Fruit fly (Drosophila melanogaster) whole organism, embryonic: Measurements from ENCODE around the gene Ir92a.

Source experiments
- Ada2b ChIP-seq: fragments of 200-800 bp; sonication (Bioruptor generic); IDR thresholded peaks from 2 replicates; pipeline ENCODE4 v1.3.6; 2022; ENCODE audit warnings: missing biosample characterization, missing genetic modification characterization
- CG11247 ChIP-seq: fragments of 200-800 bp; sonication (Bioruptor generic); IDR thresholded peaks from 2 replicates; pipeline ENCODE4 v1.3.6; 2022; ENCODE audit warnings: missing biosample characterization, missing genetic modification characterization
- CG13123 ChIP-seq: fragments of 200-800 bp; sonication (Bioruptor generic); optimal IDR thresholded peaks from 2 replicates; lab custom pipeline; 2016; ENCODE audit warnings: missing biosample characterization, missing genetic modification characterization
- Hr78 ChIP-seq, 2 experiments: fragments of 200-800 bp in 1 of 2; fragments of >200 bp in 1 of 2; sonication (Bioruptor generic) in 1 of 2; optimal IDR thresholded peaks; 2 replicates each; lab custom pipeline; 2017 to 2019; ENCODE audit warnings: missing biosample characterization in 2 of 2, missing genetic modification characterization in 2 of 2, mild to moderate bottlenecking in 1 of 2, moderate library complexity in 1 of 2
- Side ChIP-seq: fragments of 200-800 bp; sonication (Bioruptor generic); optimal IDR thresholded peaks from 2 replicates; lab custom pipeline; 2016; ENCODE audit warnings: missing biosample characterization, missing genetic modification characterization
- fru ChIP-seq: fragments of >200 bp; optimal IDR thresholded peaks from 2 replicates; lab custom pipeline; 2017
- nom ChIP-seq: fragments of 200-800 bp; sonication (Bioruptor generic); optimal IDR thresholded peaks from 2 replicates; lab custom pipeline; 2017; ENCODE audit warnings: missing biosample characterization, missing genetic modification characterization, mild to moderate bottlenecking, moderate library complexity, missing genetic modification reagents

DNA sequence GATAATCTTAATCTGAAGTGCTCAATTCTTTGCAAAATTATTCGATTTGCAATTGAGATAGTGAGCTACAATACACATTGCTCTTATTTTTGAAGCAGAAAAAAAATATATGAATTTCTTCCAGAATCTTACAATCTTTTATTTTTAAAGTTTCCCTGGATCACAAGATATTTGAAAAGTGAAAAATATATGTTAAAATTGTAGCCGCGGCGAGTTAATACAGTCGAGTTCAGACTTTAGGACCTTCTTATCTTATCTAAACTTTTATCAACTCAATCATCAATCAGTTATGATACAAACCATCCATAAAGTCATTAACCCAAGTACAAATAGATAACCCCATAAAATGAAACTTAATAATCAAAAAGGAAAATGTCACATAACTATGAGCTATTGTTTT, 27.9 kb upstream of the Ir92a start:
- TF ChIP-seq Side (no peak), fru (lab: Kevin White, UChicago) (no peak), CG11247 (GFP tag; lab: Robert Waterston, UW) (no peak), nom (no peak), CG13123 (GFP tag; lab: Kevin White, UChicago) (no peak), Ada2b (GFP tag; lab: Robert Waterston, UW) (no peak), Hr78 (GFP tag; optimal IDR thresholded peaks at IDR 0.05; lab: Kevin White, UChicago) (no peak)
